Worm (Caenorhabditis elegans): ENCODE data around the gene Y67D8C.9.
A peak's percentile ranks its signal among the peaks of the same experiment; 100 is the strongest.

ce11 chrIV:3029882-3030281 is 56.8 kb downstream of the Y67D8C.9 start:
- TF ChIP-seq lsy-2 (tag; optimal IDR thresholded peaks at IDR 0.05): peak; percentile 19 to 42
- TF ChIP-seq nhr-77 (tag; optimal IDR thresholded peaks at IDR 0.05): no peak
- no peak for TF ChIP-seq Y116A8C.19 (tag; optimal IDR thresholded peaks at IDR 0.05; ENCODE audit: borderline replicate concordance)
- no peak for TF ChIP-seq sptf-1 (tag; optimal IDR thresholded peaks at IDR 0.05)
- TF ChIP-seq nhr-237 (tag; optimal IDR thresholded peaks at IDR 0.05): no peak
- no peak for TF ChIP-seq ceh-8 (GFP tag; optimal IDR thresholded peaks at IDR 0.05)
- peak; percentile 37 for TF ChIP-seq ztf-4 (tag; optimal IDR thresholded peaks at IDR 0.05)
